Worm (Caenorhabditis elegans) whole organism, L4/young adult: Measurements from ENCODE around the gene K10D11.2.

ENCODE experiments used
- W03F9.2 ChIP-seq: fragments of 150-350 bp; optimal IDR thresholded peaks from 2 replicates; lab custom pipeline; 2014; ENCODE audit warnings: missing biosample characterization, missing genetic modification characterization
- dao-5 ChIP-seq: sonication (generic microtip); optimal IDR thresholded peaks from 2 replicates; lab custom pipeline; 2016; ENCODE audit warnings: missing genotype, missing genetic modification characterization, moderate library complexity, missing compliant biosample characterization
- him-1 ChIP-seq: sonication (generic microtip); optimal IDR thresholded peaks from 2 replicates; lab custom pipeline; 2016; ENCODE audit warnings: missing genotype, missing genetic modification reagents, missing genetic modification characterization, missing compliant biosample characterization

ce11 chrIV:12995886-12996285 is 17.1 kb downstream of the K10D11.2 start, which contains the start of gene K10D11.7:
- TF ChIP-seq him-1 (no peak), dao-5 (tag; lab: Kevin White, UChicago) (no peak), W03F9.2 (no peak)
